Worm (Caenorhabditis elegans) whole organism, young adult: ENCODE data around the gene Y54G2A.16.

Experiments
- F23B12.7 ChIP-seq: sonication (generic microtip); optimal IDR thresholded peaks from 2 replicates; lab custom pipeline; 2017; ENCODE audit warnings: missing genetic modification characterization, mild to moderate bottlenecking, missing compliant biosample characterization, antibody characterized with exemption, moderate library complexity; ENCODE audit not compliant: insufficient read depth
- F55B11.4 ChIP-seq: sonication (generic microtip); optimal IDR thresholded peaks from 2 replicates; lab custom pipeline; 2016; ENCODE audit warnings: missing compliant biosample characterization, missing genetic modification characterization, borderline replicate concordance; ENCODE audit not compliant: insufficient read depth
- ceh-58 ChIP-seq: fragments of 200-800 bp; sonication (Bioruptor generic); IDR thresholded peaks from 2 replicates; pipeline ENCODE4 v1.3.6; 2022; ENCODE audit warnings: missing genetic modification characterization, missing compliant biosample characterization
- egl-44 ChIP-seq: fragments of 200-800 bp; sonication (Bioruptor generic); IDR thresholded peaks from 2 replicates; pipeline ENCODE4 v1.3.6; 2022; ENCODE audit warnings: missing genetic modification reagents, missing genetic modification characterization, missing compliant biosample characterization
- lin-40 ChIP-seq: sonication (generic microtip); optimal IDR thresholded peaks from 2 replicates; lab custom pipeline; 2016; ENCODE audit warnings: missing genetic modification characterization, mild to moderate bottlenecking, missing compliant biosample characterization, missing genotype, missing genetic modification reagents
- rpc-1 ChIP-seq, 2 experiments: fragments of 150-350 bp in 1 of 2; sonication (generic microtip) in 1 of 2; optimal IDR thresholded peaks; 2 replicates each; lab custom pipeline; 2014 to 2018; ENCODE audit warnings: missing biosample characterization in 1 of 2, missing genetic modification characterization in 1 of 2, missing genetic modification reagents in 1 of 2, missing genotype in 1 of 2
- snpc-4 ChIP-seq, 5 experiments: fragments of 150-350 bp in 1 of 5; sonication (generic microtip) in 4 of 5; optimal IDR thresholded peaks; 2 replicates each; lab custom pipeline; 2014 to 2018; ENCODE audit warnings: missing genetic modification characterization in 5 of 5, missing biosample characterization in 3 of 5, antibody characterized with exemption in 2 of 5, mild to moderate bottlenecking in 2 of 5, missing compliant biosample characterization in 2 of 5, missing genotype in 2 of 5, moderate library complexity in 2 of 5, missing genetic modification reagents in 1 of 5
- unc-62 ChIP-seq: fragments of 150-350 bp; optimal IDR thresholded peaks from 2 replicates; lab custom pipeline; 2014; ENCODE audit warnings: missing biosample characterization, missing genetic modification reagents, missing genetic modification characterization

DNA sequence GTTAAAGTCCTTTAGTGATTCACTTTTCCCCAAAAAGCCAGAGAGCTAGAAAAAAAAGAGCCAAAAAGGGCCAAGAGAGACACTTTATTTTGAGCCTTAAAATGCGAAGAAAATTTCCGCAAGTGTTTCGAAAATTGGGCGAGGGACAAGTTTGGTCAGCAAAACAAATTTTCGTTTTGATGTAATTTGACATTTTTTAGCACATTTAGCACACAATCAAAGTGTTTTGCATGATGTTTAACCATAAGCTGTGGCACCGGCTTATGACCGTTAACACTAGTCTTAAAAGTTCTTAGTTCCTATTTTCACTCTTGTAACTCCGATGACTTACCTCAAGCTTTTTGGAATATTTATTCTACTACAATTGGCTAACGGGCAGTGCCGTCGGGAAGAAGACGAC lies 44.2 kb downstream of the Y54G2A.16 start, which contains the start of gene Y54G2A.37:
- TF ChIP-seq egl-44 (GFP tag; lab: Robert Waterston, UW) (no peak), ceh-58 (GFP tag; lab: Robert Waterston, UW) (no peak), lin-40 (tag; lab: Kevin White, UChicago) (no peak), unc-62 (GFP tag; lab: Kevin White, UChicago) (no peak), F55B11.4 (tag; lab: Kevin White, UChicago) (no peak), rpc-1 (optimal IDR thresholded peaks at IDR 0.05; lab: Kevin White, UChicago) (no peak), rpc-1 (tag; optimal IDR thresholded peaks at IDR 0.05; lab: Kevin White, UChicago) (no peak), F23B12.7 (tag; lab: Kevin White, UChicago) (no peak), snpc-4 (GFP tag; optimal IDR thresholded peaks at IDR 0.05; lab: Kevin White, UChicago) (no peak), snpc-4 (tag; optimal IDR thresholded peaks at IDR 0.05; lab: Kevin White, UChicago) (no peak)
